Worm (Caenorhabditis elegans) whole organism, midembryonic: ENCODE results near the gene msp-81.

Experiments used
- T22C8.4 ChIP-seq: fragments of 200-800 bp; sonication (Bioruptor generic); IDR thresholded peaks from 2 replicates; pipeline ENCODE4 v1.3.6; 2022; ENCODE audit warnings: missing genetic modification characterization, missing compliant biosample characterization
- cog-1 ChIP-seq: sonication (generic microtip); optimal IDR thresholded peaks from 2 replicates; lab custom pipeline; 2016; ENCODE audit warnings: missing genetic modification characterization, missing compliant biosample characterization
- flt-1 ChIP-seq: fragments of 200-800 bp; sonication (Bioruptor generic); IDR thresholded peaks from 2 replicates; pipeline ENCODE4 v1.3.6; 2022; ENCODE audit warnings: missing genetic modification characterization, missing compliant biosample characterization
- klf-2 ChIP-seq: fragments of 200-800 bp; sonication (Bioruptor generic); conservative IDR thresholded peaks from 2 replicates; pipeline ENCODE4 v1.3.6; 2022; ENCODE audit warnings: missing genetic modification reagents, missing genetic modification characterization, missing compliant biosample characterization
- ref-1 ChIP-seq: fragments of 200-800 bp; sonication (Bioruptor generic); conservative IDR thresholded peaks from 2 replicates; pipeline ENCODE4 v1.3.6; 2022; ENCODE audit warnings: missing genetic modification reagents, missing genetic modification characterization, missing compliant biosample characterization
- ztf-23 ChIP-seq: fragments of 200-800 bp; sonication (Bioruptor generic); IDR thresholded peaks from 2 replicates; pipeline ENCODE4 v1.3.6; 2022; ENCODE audit warnings: missing genetic modification reagents, missing genetic modification characterization, missing compliant biosample characterization

DNA sequence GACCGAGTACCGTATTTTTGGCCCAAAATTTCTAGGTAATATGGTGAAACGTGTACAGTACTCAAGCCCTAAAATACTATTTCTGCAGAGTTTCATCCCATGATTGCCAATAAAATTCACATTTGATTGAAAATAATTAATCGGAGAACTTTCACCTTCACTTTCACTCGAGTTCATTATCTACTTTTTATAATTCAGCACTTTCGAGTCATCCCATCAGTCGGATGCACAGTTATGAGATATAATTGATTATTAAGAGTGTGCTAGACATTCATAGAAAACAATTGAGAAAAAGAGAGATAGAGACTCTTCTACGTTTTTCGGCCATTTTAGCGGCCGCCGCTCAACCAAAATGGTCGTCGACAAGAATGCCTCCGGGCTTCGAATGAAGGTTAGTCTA lies 33.5 kb downstream of the msp-81 start, which contains the start of gene fat-3:
- TF ChIP-seq T22C8.4 (no peak), klf-2 (GFP tag; lab: Robert Waterston, UW) (no peak), flt-1 (GFP tag; lab: Robert Waterston, UW) (no peak), ref-1 (GFP tag; lab: Robert Waterston, UW) (no peak), cog-1 (no peak), ztf-23 (no peak)
